Worm (Caenorhabditis elegans) whole organism, early embryonic: ENCODE results near the gene B0303.4.

ENCODE experiments used
- F13C5.2 ChIP-seq: sonication (generic microtip); optimal IDR thresholded peaks from 2 replicates; lab custom pipeline; 2017; ENCODE audit warnings: mild to moderate bottlenecking, missing genetic modification characterization, inconsistent platforms, missing compliant biosample characterization
- ama-1 ChIP-seq: fragments of 150-350 bp; optimal IDR thresholded peaks from 2 replicates; lab custom pipeline; 2014
- ceh-13 ChIP-seq: fragments of 200-800 bp; sonication (Bioruptor generic); optimal IDR thresholded peaks from 2 replicates; lab custom pipeline; 2018; ENCODE audit warnings: mild to moderate bottlenecking, missing genetic modification characterization, missing compliant biosample characterization
- ets-7 ChIP-seq: sonication (generic microtip); optimal IDR thresholded peaks from 2 replicates; lab custom pipeline; 2016; ENCODE audit warnings: missing genotype, missing genetic modification characterization, missing compliant biosample characterization
- pes-1 ChIP-seq: fragments of 200-800 bp; sonication (Bioruptor generic); IDR thresholded peaks from 2 replicates; pipeline ENCODE4 v1.3.6; 2022; ENCODE audit warnings: missing genetic modification reagents, missing genetic modification characterization, missing compliant biosample characterization
- tbx-11 ChIP-seq: fragments of 200-800 bp; sonication (Bioruptor generic); IDR thresholded peaks from 2 replicates; pipeline ENCODE4 v1.3.6; 2022; ENCODE audit warnings: missing genetic modification characterization, missing compliant biosample characterization
- tbx-37 ChIP-seq: fragments of 200-800 bp; sonication (Bioruptor generic); conservative IDR thresholded peaks from 2 replicates; pipeline ENCODE4 v1.3.6; 2022; ENCODE audit warnings: missing genetic modification reagents, missing genetic modification characterization, missing compliant biosample characterization
- tra-4 ChIP-seq: sonication (generic microtip); optimal IDR thresholded peaks from 2 replicates; lab custom pipeline; 2017; ENCODE audit warnings: missing genetic modification characterization, missing compliant biosample characterization

DNA sequence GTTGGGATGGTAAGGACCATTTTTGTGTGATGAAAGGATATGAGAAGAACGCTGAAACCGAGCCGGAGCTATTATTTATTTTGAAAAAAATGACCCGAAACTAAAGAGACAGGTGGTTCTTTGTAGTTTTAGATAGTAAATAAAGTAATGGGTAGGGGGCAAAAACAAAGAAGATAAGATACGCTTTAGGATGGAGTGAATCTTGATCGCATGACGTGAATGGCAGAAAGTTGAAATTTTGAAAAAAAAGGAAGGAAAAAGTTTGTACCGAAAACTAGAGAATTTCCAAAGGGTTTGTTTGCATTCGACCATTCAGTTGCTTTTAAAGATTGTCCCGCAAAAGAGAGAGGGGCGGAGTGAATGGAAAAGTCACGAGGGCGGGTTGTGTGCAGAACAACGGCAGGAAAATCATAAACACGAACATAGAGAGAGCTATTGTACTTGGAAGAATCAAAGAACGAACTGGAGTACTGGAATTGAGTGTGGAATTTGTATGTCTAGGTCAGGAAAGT is 35.7 kb upstream of the B0303.4 start, which contains the start of gene F22B7.9:
- TF ChIP-seq tra-4: no peak
- no peak for TF ChIP-seq tbx-37 (GFP tag; lab: Robert Waterston, UW)
- TF ChIP-seq pes-1: no peak
- no peak for TF ChIP-seq ets-7 (tag; lab: Kevin White, UChicago)
- TF ChIP-seq tbx-11 (GFP tag; lab: Robert Waterston, UW): no peak
- TF ChIP-seq ama-1 (lab: Kevin White, UChicago): no peak
- TF ChIP-seq ceh-13 (GFP tag; lab: Kevin White, UChicago): no peak
- no peak for TF ChIP-seq F13C5.2 (tag; lab: Kevin White, UChicago)
